Worm (Caenorhabditis elegans): ENCODE measurements around the gene Y69A2AR.32.

ce11 chrIV:2602862-2603189 is 7.4 kb upstream of the Y69A2AR.32 start:
- TF ChIP-seq ztf-11 (tag; optimal IDR thresholded peaks at IDR 0.05) (no peak), ceh-9 (tag; optimal IDR thresholded peaks at IDR 0.05) (no peak), egl-27 (tag; optimal IDR thresholded peaks at IDR 0.05) (no peak), aly-2 (tag; optimal IDR thresholded peaks at IDR 0.05) (no peak), tbx-2 (tag; optimal IDR thresholded peaks at IDR 0.05) (no peak), skn-1 (tag; optimal IDR thresholded peaks at IDR 0.05) (no peak), eor-1 (tag; optimal IDR thresholded peaks at IDR 0.05) (no peak), lin-39 (tag; optimal IDR thresholded peaks at IDR 0.05) (no peak), ztf-4 (tag; optimal IDR thresholded peaks at IDR 0.05) (no peak), ama-1 (optimal IDR thresholded peaks at IDR 0.05) (no peak), pha-4 (tag; optimal IDR thresholded peaks at IDR 0.05) (no peak), sea-2 (GFP tag; optimal IDR thresholded peaks at IDR 0.05) (no peak), snpc-4 (tag; optimal IDR thresholded peaks at IDR 0.05) (no peak)

Measured in whole organism, L3 larva.